Fruit fly (Drosophila melanogaster) whole organism, adult: ENCODE results near the gene Ilp8.

Experiments
- CG1620 ChIP-seq: fragments of 200-800 bp; sonication (Bioruptor generic); optimal IDR thresholded peaks from 2 replicates; lab custom pipeline; 2016; ENCODE audit warnings: missing biosample characterization, missing genetic modification characterization
- cnc ChIP-seq, 2 experiments: fragments of >200 bp; optimal IDR thresholded peaks; 2 replicates each; lab custom pipeline; 2017

dm6 chr3L:16985578-16985977, 46.3 kb downstream of the Ilp8 start:
- TF ChIP-seq CG1620 (GFP tag; lab: Kevin White, UChicago), result no peak
- TF ChIP-seq cnc (optimal IDR thresholded peaks at IDR 0.05; lab: Kevin White, UChicago), result no peak
